Worm (Caenorhabditis elegans) whole organism, L2 larva: ENCODE results near the gene Y14H12A.2.

ENCODE experiments used
- aly-2 ChIP-seq: fragments of 150-350 bp; optimal IDR thresholded peaks from 2 replicates; lab custom pipeline; 2014; ENCODE audit warnings: missing biosample characterization, missing genetic modification characterization
- lin-13 ChIP-seq: fragments of 150-350 bp; optimal IDR thresholded peaks from 2 replicates; lab custom pipeline; 2014; ENCODE audit warnings: missing biosample characterization, missing genetic modification reagents, missing genetic modification characterization
- lsy-2 ChIP-seq, 2 experiments: fragments of 150-350 bp in 1 of 2; sonication (generic microtip) in 1 of 2; optimal IDR thresholded peaks; 2 replicates each; lab custom pipeline; 2014 to 2017; ENCODE audit warnings: missing biosample characterization in 2 of 2, missing genetic modification characterization in 2 of 2
- unc-39 ChIP-seq: fragments of 150-350 bp; optimal IDR thresholded peaks from 2 replicates; lab custom pipeline; 2014; ENCODE audit warnings: missing biosample characterization, missing genetic modification characterization
- unc-62 ChIP-seq: fragments of 150-350 bp; optimal IDR thresholded peaks from 2 replicates; lab custom pipeline; 2014; ENCODE audit warnings: missing biosample characterization, missing genetic modification reagents, missing genetic modification characterization
- ztf-11 ChIP-seq: sonication (generic microtip); optimal IDR thresholded peaks from 2 replicates; lab custom pipeline; 2017; ENCODE audit warnings: missing biosample characterization, missing genetic modification characterization

- TF ChIP-seq aly-2 (tag; lab: Kevin White, UChicago) (no peak), ztf-11 (tag; lab: Kevin White, UChicago) (no peak), lin-13 (GFP tag; lab: Kevin White, UChicago) (no peak), unc-62 (GFP tag; lab: Kevin White, UChicago) (no peak), lsy-2 (tag; optimal IDR thresholded peaks at IDR 0.05; lab: Kevin White, UChicago) (no peak), unc-39 (no peak)
These were observed 2.6 kb upstream of the Y14H12A.2 start for ce11 chrII:3992029-3992428.
